Fruit fly (Drosophila melanogaster) Kc167 (cell line): ENCODE measurements around the gene bdwf.

Experiments
- Myc ChIP-seq: fragments of >200 bp; optimal IDR thresholded peaks from 2 replicates; lab custom pipeline; 2017; ENCODE audit warnings: missing external identifiers
- Sin3A ChIP-seq: fragments of >200 bp; optimal IDR thresholded peaks from 2 replicates; lab custom pipeline; 2018; ENCODE audit warnings: missing external identifiers
- h ChIP-seq: fragments of >200 bp; optimal IDR thresholded peaks from 3 replicates; lab custom pipeline; 2018; ENCODE audit warnings: missing external identifiers
- insv ChIP-seq: fragments of >200 bp; optimal IDR thresholded peaks from 3 replicates; lab custom pipeline; 2018; ENCODE audit warnings: missing external identifiers
- psq ChIP-seq: fragments of >200 bp; optimal IDR thresholded peaks from 2 replicates; lab custom pipeline; 2017; ENCODE audit warnings: missing external identifiers
- ttk ChIP-seq: sonication (Bioruptor generic); optimal IDR thresholded peaks from 2 replicates; lab custom pipeline; 2017; ENCODE audit warnings: missing external identifiers

DNA sequence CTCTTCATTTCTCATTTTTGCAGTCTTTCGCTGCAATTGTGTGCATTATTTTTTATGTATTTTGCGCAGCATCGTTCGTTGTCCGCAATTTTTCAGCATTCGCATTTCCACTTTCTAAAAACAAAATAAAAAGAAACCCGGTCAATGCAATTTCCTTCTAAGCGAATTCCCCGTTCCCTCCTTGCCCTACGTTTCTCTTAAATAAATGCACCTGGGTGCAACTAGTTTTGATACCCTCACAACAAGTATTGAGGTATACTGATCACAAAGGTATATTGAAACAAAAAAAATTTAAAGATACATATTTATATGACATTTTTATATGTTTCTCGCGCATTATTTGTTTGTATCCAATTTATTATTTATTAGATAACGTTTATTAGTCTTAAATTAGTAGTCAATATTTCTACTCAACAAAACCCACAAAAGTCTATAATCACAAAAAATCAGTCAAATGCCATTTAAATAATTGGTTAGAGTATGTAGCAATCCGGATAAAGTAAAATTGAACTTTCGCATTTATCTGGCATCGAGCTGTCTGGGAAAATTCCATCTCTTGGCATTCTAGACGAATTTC is 38.5 kb upstream of the bdwf start:
- TF ChIP-seq h (lab: Kevin White, UChicago) (no peak), ttk (lab: Kevin White, UChicago) (no peak), psq (lab: Kevin White, UChicago) (no peak), Sin3A (lab: Kevin White, UChicago) (no peak), Myc (lab: Kevin White, UChicago) (no peak), insv (lab: Kevin White, UChicago) (no peak)
